Fruit fly (Drosophila melanogaster) whole organism: Measurements from ENCODE around the gene CG6106.

ENCODE experiments used
- CG8478 ChIP-seq: fragments of >200 bp; optimal IDR thresholded peaks from 2 replicates; lab custom pipeline; 2018; ENCODE audit warnings: inconsistent platforms
- EcR ChIP-seq, 2 experiments: fragments of >200 bp; optimal IDR thresholded peaks; 2 replicates each; lab custom pipeline; 2017; ENCODE audit warnings: missing biosample characterization in 2 of 2, missing genetic modification characterization in 2 of 2, missing genetic modification reagents in 2 of 2
- psq ChIP-seq: fragments of >200 bp; optimal IDR thresholded peaks from 2 replicates; lab custom pipeline; 2017

DNA sequence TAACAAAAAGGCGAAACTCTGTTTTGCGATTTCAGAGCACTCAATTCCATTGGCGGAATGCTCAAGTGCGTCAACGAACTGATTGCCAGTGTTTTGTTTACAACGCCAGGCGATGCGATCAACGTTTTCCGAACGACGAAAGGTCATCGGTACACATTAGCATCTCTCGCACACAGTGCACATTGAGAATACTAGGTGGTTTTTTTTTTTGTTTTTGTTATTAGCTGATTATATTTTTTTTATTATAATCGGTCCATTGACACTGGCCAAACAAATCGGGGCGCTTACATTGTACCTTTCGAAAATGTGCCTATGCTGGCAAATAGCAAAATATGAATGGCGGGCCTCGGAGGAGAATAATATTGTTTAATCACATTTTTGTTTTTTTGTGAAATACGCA is 36.5 kb downstream of the CG6106 start:
- no peak for TF ChIP-seq EcR (GFP tag; optimal IDR thresholded peaks at IDR 0.05; lab: Kevin White, UChicago)
- TF ChIP-seq psq (lab: Kevin White, UChicago), result no peak
- TF ChIP-seq CG8478 (lab: Kevin White, UChicago), result no peak
